Worm (Caenorhabditis elegans): ENCODE data around the gene F32E10.8.

Gene F32E10.8

DNA sequence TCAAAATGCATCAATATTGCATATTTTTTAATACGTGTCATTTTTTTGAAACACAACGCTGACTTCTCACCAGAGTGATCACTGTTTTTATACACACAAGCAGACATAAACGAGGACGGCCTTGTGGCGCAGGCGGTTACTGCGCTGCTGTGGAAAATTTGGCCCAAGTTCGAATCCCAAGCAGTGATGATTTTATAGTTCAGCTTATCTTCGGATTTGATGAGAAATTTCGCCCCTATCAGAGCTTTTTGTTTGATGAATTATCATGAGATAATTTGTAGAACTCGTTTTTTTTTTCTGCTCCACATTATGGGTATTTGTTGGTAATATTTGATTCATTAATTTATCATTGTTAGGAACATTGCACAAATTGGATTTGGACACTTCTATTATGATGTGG lies 6.5 kb downstream of the F32E10.8 start (continued):
- TF ChIP-seq hlh-30 (tag; optimal IDR thresholded peaks at IDR 0.05; ENCODE audit: insufficient read depth) = peak; percentile 71
- peak; percentile 86 for TF ChIP-seq mep-1 (tag; optimal IDR thresholded peaks at IDR 0.05)
- TF ChIP-seq jun-1 (tag; optimal IDR thresholded peaks at IDR 0.05) = peak; percentile 41
- peak; percentile 68; the same call in 1 of the 2 replicates for TF ChIP-seq zip-11 (GFP tag; IDR thresholded peaks at IDR 0.05)
- no peak for TF ChIP-seq nhr-76 (tag; optimal IDR thresholded peaks at IDR 0.05)
- TF ChIP-seq fkh-10 (GFP tag; optimal IDR thresholded peaks at IDR 0.05) = no peak
- peak; percentile 89 for TF ChIP-seq php-3 (GFP tag; IDR thresholded peaks at IDR 0.05)
- peak; percentile 73 for TF ChIP-seq zfp-2 (tag; optimal IDR thresholded peaks at IDR 0.05)
- TF ChIP-seq ZK337.2 (GFP tag; IDR thresholded peaks at IDR 0.05) = peak; percentile 74; the same call in 1 of the 2 replicates

DNA sequence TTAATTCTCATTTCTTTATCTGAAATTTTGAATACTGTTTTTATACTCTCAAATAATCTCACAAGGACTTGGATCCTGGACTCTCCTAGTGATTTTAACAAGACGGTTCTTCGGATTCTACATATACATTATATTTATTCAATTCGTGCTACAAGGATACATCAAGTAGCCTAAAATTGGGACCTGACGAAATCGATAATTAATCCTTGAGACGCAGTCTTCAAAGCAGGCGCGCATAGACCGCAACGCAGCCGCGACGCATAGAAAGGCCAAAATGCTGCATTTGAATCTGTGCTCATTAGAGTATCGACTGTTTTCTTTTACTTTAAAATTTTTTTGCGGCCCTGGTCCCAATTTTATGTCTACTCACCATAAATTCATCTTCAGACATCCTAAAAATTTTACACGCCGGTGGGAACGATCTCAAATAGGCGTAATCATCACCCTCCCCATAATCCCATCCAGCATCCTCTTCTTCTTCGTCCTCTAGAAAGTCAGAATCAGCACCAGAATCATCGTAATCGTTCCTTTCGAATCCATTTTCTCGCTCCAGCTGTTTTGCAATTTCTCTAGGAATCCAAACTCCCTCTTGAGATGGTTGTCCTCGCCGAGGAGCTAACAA lies 7.9 kb downstream of the F32E10.8 start, which contains the start of gene cec-4:
cec-4 (plus strand) TSS at position 572 of the 622 bp plus-strand sequence.
- TF ChIP-seq hmg-1.1 (GFP tag; IDR thresholded peaks at IDR 0.05) (no peak), vab-7 (GFP tag; IDR thresholded peaks at IDR 0.05) (no peak), ztf-7 (tag; optimal IDR thresholded peaks at IDR 0.05) (no peak), ceh-62 (tag; optimal IDR thresholded peaks at IDR 0.05) (no peak)

DNA sequence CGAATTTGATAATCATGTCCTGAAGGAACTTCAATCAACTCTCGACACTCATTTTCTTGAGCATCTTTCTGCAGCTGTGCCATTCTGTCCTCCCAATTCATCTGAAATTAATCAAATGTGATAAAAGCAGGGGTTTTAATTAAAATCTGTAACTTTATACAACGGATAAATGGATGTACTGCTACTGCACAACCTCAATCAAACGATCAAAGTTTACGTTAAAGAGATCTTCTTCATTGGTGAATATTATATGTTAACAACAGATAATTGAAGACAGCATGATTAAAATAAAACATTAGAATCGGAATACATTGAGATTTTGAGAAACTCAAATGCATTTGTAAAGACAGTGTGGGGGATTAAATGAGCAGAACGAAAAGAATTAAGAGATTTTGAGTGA lies 10.9 kb downstream of the F32E10.8 start, which contains the start of gene F32E10.5:
F32E10.5 (minus strand) TSS at position 101 of the 400 bp plus-strand sequence.
- peak; percentile 21 for TF ChIP-seq ama-1 (optimal IDR thresholded peaks at IDR 0.05)
- no peak for TF ChIP-seq nhr-237 (tag; optimal IDR thresholded peaks at IDR 0.05)
- no peak for TF ChIP-seq ZK546.5 (tag; optimal IDR thresholded peaks at IDR 0.05)
- peak; percentile 24 for TF ChIP-seq duxl-1 (tag; optimal IDR thresholded peaks at IDR 0.05; ENCODE audit: poor library complexity)

DNA sequence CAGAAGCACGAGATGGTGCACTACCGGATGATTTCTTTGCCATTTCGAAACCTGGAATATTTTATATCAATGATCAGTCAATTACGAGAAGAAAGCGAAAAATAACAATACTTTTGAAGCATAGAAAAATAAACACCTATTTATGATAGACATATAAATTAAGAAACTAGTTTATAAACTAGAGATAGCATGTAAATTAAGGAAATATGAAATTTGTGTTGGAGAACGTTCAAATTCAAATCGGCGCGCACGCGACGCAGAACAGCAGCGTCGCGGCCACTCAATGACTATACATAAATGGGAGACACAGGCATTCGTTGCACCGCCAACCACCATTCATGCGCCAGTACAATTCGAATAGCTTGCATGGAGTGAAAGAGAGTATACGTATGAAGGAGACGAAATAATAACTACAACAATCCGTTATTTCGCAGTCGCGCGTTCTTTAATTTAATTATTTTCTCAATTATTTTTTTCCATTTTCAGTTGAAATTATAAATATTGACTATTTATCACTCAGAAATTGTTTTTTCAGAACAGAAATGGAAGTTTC lies 12.7 kb downstream of the F32E10.8 start, which contains the start of the genes cec-5 and nol-10:
cec-5 (minus strand) TSS at position 51 of the 553 bp plus-strand sequence.
nol-10 (plus strand) TSS at position 536 of the 553 bp plus-strand sequence.
- TF ChIP-seq hif-1 (tag; optimal IDR thresholded peaks at IDR 0.05) (peak in 1 of 2 experiments; percentile 50), saeg-2 (GFP tag; IDR thresholded peaks at IDR 0.05) (no peak), hlh-11 (tag; optimal IDR thresholded peaks at IDR 0.05) (no peak), aly-2 (tag; optimal IDR thresholded peaks at IDR 0.05) (no peak), T26A8.4 (GFP tag; IDR thresholded peaks at IDR 0.05) (no peak; the same call in 1 of the 2 replicates), pqm-1 (tag; optimal IDR thresholded peaks at IDR 0.05) (no peak), ceh-20 (GFP tag; IDR thresholded peaks at IDR 0.05) (no peak), lin-15B (tag; optimal IDR thresholded peaks at IDR 0.05) (no peak), daf-8 (GFP tag; IDR thresholded peaks at IDR 0.05) (no peak), R02D3.7 (tag; optimal IDR thresholded peaks at IDR 0.05) (no peak), zfp-3 (GFP tag; conservative IDR thresholded peaks at IDR 0.05) (no peak), duxl-1 (tag; optimal IDR thresholded peaks at IDR 0.05; ENCODE audit: poor library complexity) (peak; percentile 62), attf-4 (tag; optimal IDR thresholded peaks at IDR 0.05) (no peak), ztf-11 (tag; optimal IDR thresholded peaks at IDR 0.05) (no peak), vab-7 (GFP tag; IDR thresholded peaks at IDR 0.05) (no peak), ZK337.2 (GFP tag; IDR thresholded peaks at IDR 0.05) (no peak), daf-16 (GFP tag; optimal IDR thresholded peaks at IDR 0.05) (peak in 1 of 2 experiments; percentile 24), daf-16 (tag; optimal IDR thresholded peaks at IDR 0.05) (peak; percentile 76), lin-38 (GFP tag; IDR thresholded peaks at IDR 0.05) (peak; percentile 84), ceh-32 (tag; optimal IDR thresholded peaks at IDR 0.05; ENCODE audit: poor library complexity) (no peak), skn-1 (tag; optimal IDR thresholded peaks at IDR 0.05) (no peak), zip-2 (tag; optimal IDR thresholded peaks at IDR 0.05) (no peak), F10B5.3 (tag; optimal IDR thresholded peaks at IDR 0.05) (no peak), spr-1 (tag; optimal IDR thresholded peaks at IDR 0.05) (no peak), nhr-77 (tag; optimal IDR thresholded peaks at IDR 0.05) (peak; percentile 52), ctbp-1 (GFP tag; IDR thresholded peaks at IDR 0.05) (0 out of 2 replicates have a peak, but pooled peaks have one; percentile 39), nhr-41 (GFP tag; IDR thresholded peaks at IDR 0.05) (no peak), jun-1 (tag; optimal IDR thresholded peaks at IDR 0.05) (peak; percentile 31), nhr-102 (tag; optimal IDR thresholded peaks at IDR 0.05) (no peak), unc-130 (GFP tag; optimal IDR thresholded peaks at IDR 0.05) (peak; percentile 91), mdl-1 (tag; optimal IDR thresholded peaks at IDR 0.05) (peak in 1 of 2 experiments; percentile 74), nhr-10 (tag; optimal IDR thresholded peaks at IDR 0.05) (no peak), zip-11 (GFP tag; IDR thresholded peaks at IDR 0.05) (no peak)
